Worm (Caenorhabditis elegans) whole organism, midembryonic: ENCODE data around the gene C56E10.3.

Source experiments
- flt-1 ChIP-seq: fragments of 200-800 bp; sonication (Bioruptor generic); IDR thresholded peaks from 2 replicates; pipeline ENCODE4 v1.3.6; 2022; ENCODE audit warnings: missing genetic modification characterization, missing compliant biosample characterization
- ref-1 ChIP-seq: fragments of 200-800 bp; sonication (Bioruptor generic); conservative IDR thresholded peaks from 2 replicates; pipeline ENCODE4 v1.3.6; 2022; ENCODE audit warnings: missing genetic modification reagents, missing genetic modification characterization, missing compliant biosample characterization
- ztf-23 ChIP-seq: fragments of 200-800 bp; sonication (Bioruptor generic); IDR thresholded peaks from 2 replicates; pipeline ENCODE4 v1.3.6; 2022; ENCODE audit warnings: missing genetic modification reagents, missing genetic modification characterization, missing compliant biosample characterization
- ztf-29 ChIP-seq: fragments of 200-800 bp; sonication (Bioruptor generic); IDR thresholded peaks from 2 replicates; pipeline ENCODE4 v1.3.6; 2022; ENCODE audit warnings: missing genetic modification reagents, missing genetic modification characterization, missing compliant biosample characterization

ce11 chrX:6646387-6647061 is 1.1 kb downstream of the C56E10.3 start:
- no peak for TF ChIP-seq flt-1 (GFP tag; lab: Robert Waterston, UW)
- TF ChIP-seq ztf-23 (GFP tag; lab: Robert Waterston, UW), result no peak
- TF ChIP-seq ref-1 (GFP tag; lab: Robert Waterston, UW), result no peak
- TF ChIP-seq ztf-29, result no peak
